Fruit fly (Drosophila melanogaster): ENCODE results near the gene Smg6.

The Smg6 gene

DNA sequence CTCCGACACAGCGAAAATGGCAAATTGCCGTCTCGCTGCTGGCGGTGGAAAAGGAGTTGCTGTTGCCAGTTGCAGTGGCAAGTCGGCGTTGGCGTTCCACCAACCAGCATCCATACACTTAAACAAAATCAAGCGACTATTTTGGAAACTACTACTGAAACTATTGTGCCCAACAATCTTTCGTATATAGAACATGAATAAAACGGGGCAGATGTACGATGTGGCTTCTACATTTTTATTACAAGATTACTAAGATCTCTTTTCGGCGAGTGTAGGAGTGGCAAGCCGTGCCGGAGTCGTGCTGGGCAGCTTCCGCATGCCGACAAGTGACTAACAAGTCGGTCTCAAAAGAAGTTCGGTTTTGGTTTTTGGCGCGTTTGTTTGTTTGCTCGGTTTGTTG, 36.8 kb downstream of the Smg6 start:
- TF ChIP-seq bsh (GFP tag; optimal IDR thresholded peaks at IDR 0.05) (peak; percentile 4 to 17), Vsx1 (GFP tag; optimal IDR thresholded peaks at IDR 0.05) (no peak), fd64A (GFP tag; optimal IDR thresholded peaks at IDR 0.05) (no peak), CG6175 (GFP tag; IDR thresholded peaks at IDR 0.05) (no peak), Drgx (GFP tag; IDR thresholded peaks at IDR 0.05) (peak; percentile 93), H2.0 (GFP tag; IDR thresholded peaks at IDR 0.05) (no peak), CG15269 (tag; optimal IDR thresholded peaks at IDR 0.05) (no peak)

DNA sequence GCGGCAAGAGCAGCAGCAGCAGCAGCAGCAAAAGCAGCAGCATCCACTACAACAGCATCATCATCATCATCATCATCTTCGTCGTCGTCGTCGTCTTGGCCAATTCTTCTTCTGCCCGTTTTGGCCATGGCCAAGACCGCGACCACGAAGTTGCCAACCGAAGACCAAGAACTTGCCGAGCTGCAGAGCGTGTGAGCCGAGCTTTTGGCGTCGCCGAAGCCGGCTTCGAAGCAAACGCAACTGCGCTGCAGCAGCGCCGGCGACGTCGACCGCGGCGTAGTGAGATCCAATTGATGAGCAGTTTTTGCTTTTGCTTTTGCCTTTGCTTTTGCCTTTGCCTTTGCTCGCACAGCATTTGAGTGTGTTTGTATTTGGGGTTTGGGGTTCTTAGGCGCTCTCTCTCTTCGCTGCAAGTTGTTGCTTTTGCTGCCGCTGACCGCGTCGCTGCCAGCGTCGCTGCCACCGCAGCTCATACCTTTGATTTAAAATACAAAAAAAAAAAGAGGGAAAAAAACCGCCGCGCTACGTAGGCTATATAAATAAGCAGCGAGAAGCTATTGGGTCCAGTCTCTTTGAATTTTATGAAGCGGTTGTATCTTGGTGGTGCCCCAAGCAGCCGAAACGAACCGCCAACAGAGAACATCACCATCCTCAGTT, 48.1 kb downstream of the Smg6 start:
- TF ChIP-seq pros (GFP tag; optimal IDR thresholded peaks at IDR 0.05), result peak; percentile 72
- TF ChIP-seq sqz (GFP tag; optimal IDR thresholded peaks at IDR 0.05), result peak; percentile 57
- no peak for TF ChIP-seq CG9609 (GFP tag; optimal IDR thresholded peaks at IDR 0.05)
- no peak for TF ChIP-seq corto (GFP tag; optimal IDR thresholded peaks at IDR 0.05)
- TF ChIP-seq HmgZ (tag; optimal IDR thresholded peaks at IDR 0.05), result no peak
- 0 out of 2 replicates have a peak, but pooled peaks have one; percentile 34 for TF ChIP-seq sna (GFP tag; IDR thresholded peaks at IDR 0.05; ENCODE audit: partially characterized antibody)
- TF ChIP-seq HLH54F (GFP tag; optimal IDR thresholded peaks at IDR 0.05), result no peak
- TF ChIP-seq CG13424 (tag; optimal IDR thresholded peaks at IDR 0.05), result no peak
- no peak for TF ChIP-seq wdn (GFP tag; IDR thresholded peaks at IDR 0.05)
- no peak for TF ChIP-seq Spps (tag; optimal IDR thresholded peaks at IDR 0.05)
- TF ChIP-seq Ets65A (GFP tag), result peak; percentile 67
- peak; percentile 3 for TF ChIP-seq lbe (GFP tag; optimal IDR thresholded peaks at IDR 0.05)
- no peak for TF ChIP-seq z (GFP tag; IDR thresholded peaks at IDR 0.05)
- TF ChIP-seq Antp (GFP tag; optimal IDR thresholded peaks at IDR 0.05), result no peak
- no peak for TF ChIP-seq CG16813 (GFP tag; IDR thresholded peaks at IDR 0.05; ENCODE audit: partially characterized antibody)
- TF ChIP-seq CG12104 (GFP tag; optimal IDR thresholded peaks at IDR 0.05), result no peak
- TF ChIP-seq Trl (optimal IDR thresholded peaks at IDR 0.05), result peak; percentile 30 to 38
- TF ChIP-seq Trl (GFP tag; optimal IDR thresholded peaks at IDR 0.05), result no peak
- no peak for TF ChIP-seq CG3281 (GFP tag; optimal IDR thresholded peaks at IDR 0.05)
- no peak for TF ChIP-seq Gug (GFP tag; IDR thresholded peaks at IDR 0.05)
- TF ChIP-seq Deaf1 (tag; optimal IDR thresholded peaks at IDR 0.05), result peak; percentile 90
- peak; percentile 64; the same call in 1 of the 4 replicates for TF ChIP-seq chinmo (GFP tag; IDR thresholded peaks at IDR 0.05; ENCODE audit: partially characterized antibody)
- no peak for TF ChIP-seq stwl (tag; optimal IDR thresholded peaks at IDR 0.05)
- peak; percentile 92 for TF ChIP-seq Adf1 (GFP tag; IDR thresholded peaks at IDR 0.05)

DNA sequence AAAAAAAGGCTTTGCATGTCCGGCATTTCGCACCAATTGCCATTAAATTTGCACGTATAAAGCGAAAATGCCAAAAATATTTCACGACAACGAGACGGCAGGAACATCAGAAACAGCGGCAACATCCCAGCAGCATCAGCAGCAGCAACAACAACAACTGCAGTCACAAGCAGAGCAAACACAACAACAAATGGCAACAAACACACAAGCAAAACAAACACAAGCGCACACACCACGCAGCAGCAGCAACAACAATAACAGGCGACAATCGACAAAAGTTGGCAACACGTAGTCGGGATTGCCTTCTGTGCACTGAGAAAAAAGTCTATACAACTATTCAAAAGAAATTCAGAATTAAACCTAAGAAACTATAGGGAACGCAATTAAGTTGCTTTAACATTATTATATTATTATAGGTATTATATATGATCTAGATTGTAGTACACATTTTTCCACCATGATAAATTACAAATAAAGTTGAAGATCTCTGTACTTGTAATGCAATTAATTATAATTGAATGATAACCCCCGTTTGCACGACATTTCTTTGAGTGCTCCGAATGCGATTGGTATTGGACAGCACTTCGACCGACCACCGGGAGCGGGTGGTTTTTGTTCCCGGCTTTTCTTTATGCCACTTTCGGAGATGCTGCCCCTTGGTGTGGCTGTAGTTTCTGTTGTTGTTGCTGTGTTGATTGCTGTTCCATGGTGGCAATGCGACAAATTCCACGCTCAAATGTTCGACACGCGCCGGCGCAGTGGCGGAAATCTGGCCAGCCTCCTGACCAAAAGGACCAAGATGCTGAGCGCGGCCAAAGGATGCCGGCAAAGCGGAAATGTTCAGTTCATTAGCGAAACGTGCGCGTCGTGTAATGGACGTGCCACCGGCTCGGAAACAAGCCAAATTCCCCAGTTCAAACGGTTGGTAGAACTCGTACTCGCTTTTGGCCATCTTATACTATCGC, 49.4 kb downstream of the Smg6 start, which contains the start of gene tnc:
Gene tnc (plus strand): TSS at position 848 of the 965 bp plus-strand sequence.
- peak; percentile 4 for TF ChIP-seq CG1233 (GFP tag; optimal IDR thresholded peaks at IDR 0.05)
- TF ChIP-seq CG34422 (GFP tag; IDR thresholded peaks at IDR 0.05), result no peak
- TF ChIP-seq PHDP (tag; optimal IDR thresholded peaks at IDR 0.05), result peak; percentile 61
- TF ChIP-seq Hmr (GFP tag; optimal IDR thresholded peaks at IDR 0.05), result peak; percentile 78
- TF ChIP-seq CG9876 (GFP tag; optimal IDR thresholded peaks at IDR 0.05), result no peak
- peak in 1 of 2 experiments; percentile 29 for TF ChIP-seq dpn (GFP tag; optimal IDR thresholded peaks at IDR 0.05)
- no peak for TF ChIP-seq CG5953 (GFP tag; IDR thresholded peaks at IDR 0.05)
- TF ChIP-seq Meics (GFP tag; optimal IDR thresholded peaks at IDR 0.05), result peak; percentile 71
- peak; percentile 42 for TF ChIP-seq Nf-YC (tag; optimal IDR thresholded peaks at IDR 0.05)
- TF ChIP-seq nmo (GFP tag; optimal IDR thresholded peaks at IDR 0.05), result peak; percentile 73
- no peak for TF ChIP-seq YL-1 (GFP tag; optimal IDR thresholded peaks at IDR 0.05)
- peak; percentile 34; the same call in 1 of the 2 replicates for TF ChIP-seq Xrp1 (GFP tag; IDR thresholded peaks at IDR 0.05)
- TF ChIP-seq odd (GFP tag; optimal IDR thresholded peaks at IDR 0.05), result peak; percentile 4
- TF ChIP-seq pho (GFP tag; optimal IDR thresholded peaks at IDR 0.05), result no peak
- TF ChIP-seq CG33557 (GFP tag; optimal IDR thresholded peaks at IDR 0.05), result no peak
- TF ChIP-seq her (GFP tag; optimal IDR thresholded peaks at IDR 0.05), result no peak

Data from whole organism, embryonic.